Fruit fly (Drosophila melanogaster) Kc167 (cell line): ENCODE measurements around the gene Mct1.

Experiments used
- Myc ChIP-seq: fragments of >200 bp; optimal IDR thresholded peaks from 2 replicates; lab custom pipeline; 2017; ENCODE audit warnings: missing external identifiers
- Sin3A ChIP-seq: fragments of >200 bp; optimal IDR thresholded peaks from 2 replicates; lab custom pipeline; 2018; ENCODE audit warnings: missing external identifiers
- h ChIP-seq: fragments of >200 bp; optimal IDR thresholded peaks from 3 replicates; lab custom pipeline; 2018; ENCODE audit warnings: missing external identifiers
- insv ChIP-seq: fragments of >200 bp; optimal IDR thresholded peaks from 3 replicates; lab custom pipeline; 2018; ENCODE audit warnings: missing external identifiers
- psq ChIP-seq: fragments of >200 bp; optimal IDR thresholded peaks from 2 replicates; lab custom pipeline; 2017; ENCODE audit warnings: missing external identifiers
- ttk ChIP-seq: sonication (Bioruptor generic); optimal IDR thresholded peaks from 2 replicates; lab custom pipeline; 2017; ENCODE audit warnings: missing external identifiers

DNA sequence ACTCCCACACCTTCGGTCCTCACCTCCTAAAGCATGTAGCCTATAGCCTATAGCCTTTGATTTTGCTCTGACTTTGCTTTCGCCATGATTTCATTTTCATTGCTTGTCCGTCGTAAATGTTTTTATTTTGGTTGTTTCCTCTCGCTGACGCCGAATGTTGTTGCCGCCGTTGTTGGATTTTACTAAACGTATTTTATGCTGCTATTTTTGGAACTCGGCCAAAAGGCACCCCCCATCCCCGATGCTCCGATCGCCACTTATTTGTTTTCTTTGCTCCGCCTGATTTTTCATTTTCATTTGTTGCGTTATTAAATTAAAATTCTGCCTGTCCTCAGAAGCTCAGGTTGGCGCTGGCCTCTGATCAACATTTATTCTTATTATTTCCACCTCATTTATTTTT, 30.3 kb downstream of the Mct1 start:
- no peak for TF ChIP-seq Myc
- no peak for TF ChIP-seq insv (lab: Kevin White, UChicago)
- no peak for TF ChIP-seq h
- no peak for TF ChIP-seq ttk (lab: Kevin White, UChicago)
- TF ChIP-seq psq (lab: Kevin White, UChicago) = no peak
- no peak for TF ChIP-seq Sin3A (lab: Kevin White, UChicago)
